Fruit fly (Drosophila melanogaster) whole organism, embryonic: ENCODE measurements around the gene slpr.

Experiments used
- Ada2b ChIP-seq: fragments of 200-800 bp; sonication (Bioruptor generic); IDR thresholded peaks from 2 replicates; pipeline ENCODE4 v1.3.6; 2022; ENCODE audit warnings: missing biosample characterization, missing genetic modification characterization
- Atf-2 ChIP-seq: fragments of 200-800 bp; sonication (Bioruptor generic); optimal IDR thresholded peaks from 2 replicates; lab custom pipeline; 2016; ENCODE audit warnings: missing biosample characterization, missing genetic modification characterization
- B-H1 ChIP-seq: fragments of 200-800 bp; sonication (Bioruptor generic); IDR thresholded peaks from 3 replicates; pipeline ENCODE4 v1.3.6; 2022; ENCODE audit warnings: missing biosample characterization, missing genetic modification characterization
- CG11247 ChIP-seq: fragments of 200-800 bp; sonication (Bioruptor generic); IDR thresholded peaks from 2 replicates; pipeline ENCODE4 v1.3.6; 2022; ENCODE audit warnings: missing biosample characterization, missing genetic modification characterization
- CG13296 ChIP-seq: fragments of 200-800 bp; sonication (Bioruptor generic); optimal IDR thresholded peaks from 3 replicates; lab custom pipeline; 2018; ENCODE audit warnings: missing biosample characterization, mild to moderate bottlenecking, missing genetic modification characterization
- CG13424 ChIP-seq: fragments of 200-800 bp; sonication (Bioruptor generic); optimal IDR thresholded peaks from 2 replicates; lab custom pipeline; 2019; ENCODE audit warnings: missing biosample characterization, mild to moderate bottlenecking, missing genetic modification characterization, moderate library complexity
- CG13775 ChIP-seq: fragments of 200-800 bp; sonication (Bioruptor generic); optimal IDR thresholded peaks from 3 replicates; lab custom pipeline; 2017; ENCODE audit warnings: missing biosample characterization, mild to moderate bottlenecking, missing genetic modification characterization
- CG14014 ChIP-seq: fragments of 200-800 bp; sonication (Bioruptor generic); IDR thresholded peaks from 2 replicates; pipeline ENCODE4 v1.3.6; 2022; ENCODE audit warnings: missing biosample characterization, missing genetic modification characterization
- CG16779 ChIP-seq: fragments of 200-800 bp; sonication (Bioruptor generic); IDR thresholded peaks from 2 replicates; pipeline ENCODE4 v1.3.6; 2022; ENCODE audit warnings: missing biosample characterization, missing genetic modification characterization
- CG32532 ChIP-seq: fragments of 200-800 bp; sonication (Bioruptor generic); IDR thresholded peaks from 2 replicates; pipeline ENCODE4 v1.3.6; 2022; ENCODE audit warnings: missing biosample characterization, missing genetic modification characterization
- CG34224 ChIP-seq: fragments of 200-800 bp; sonication (Bioruptor generic); IDR thresholded peaks from 3 replicates; pipeline ENCODE4 v1.3.6; 2022; ENCODE audit warnings: missing biosample characterization, missing genetic modification characterization; ENCODE audit not compliant: partially characterized antibody
- CG3995 ChIP-seq: fragments of 200-800 bp; sonication (Bioruptor generic); optimal IDR thresholded peaks from 3 replicates; lab custom pipeline; 2016; ENCODE audit warnings: missing biosample characterization, missing genetic modification characterization
- CG4404 ChIP-seq: fragments of 200-800 bp; sonication (Bioruptor generic); IDR thresholded peaks from 2 replicates; pipeline ENCODE4 v1.3.6; 2022; ENCODE audit warnings: missing biosample characterization, missing genetic modification characterization
- CG4854 ChIP-seq: fragments of 200-800 bp; sonication (Bioruptor generic); optimal IDR thresholded peaks from 2 replicates; lab custom pipeline; 2016; ENCODE audit warnings: missing biosample characterization, missing genetic modification characterization, inconsistent platforms
- CG8089 ChIP-seq: fragments of 200-800 bp; sonication (Bioruptor generic); optimal IDR thresholded peaks from 3 replicates; lab custom pipeline; 2016; ENCODE audit warnings: missing biosample characterization, missing genetic modification characterization
- CG8478 ChIP-seq: fragments of >200 bp; optimal IDR thresholded peaks from 2 replicates; lab custom pipeline; 2018
- Chrac-16 ChIP-seq: fragments of 200-800 bp; sonication (Bioruptor generic); optimal IDR thresholded peaks from 3 replicates; lab custom pipeline; 2016; ENCODE audit warnings: missing biosample characterization, missing genetic modification characterization
- CrebB ChIP-seq: fragments of 200-800 bp; sonication (Bioruptor generic); optimal IDR thresholded peaks from 3 replicates; lab custom pipeline; 2018; ENCODE audit warnings: missing biosample characterization, mild to moderate bottlenecking, missing genetic modification characterization
- Drgx ChIP-seq: fragments of 200-800 bp; sonication (Bioruptor generic); IDR thresholded peaks from 2 replicates; pipeline ENCODE4 v1.3.6; 2022; ENCODE audit warnings: missing biosample characterization, missing genetic modification characterization
- E2f1 ChIP-seq: fragments of 200-800 bp; sonication (Bioruptor generic); IDR thresholded peaks from 2 replicates; pipeline ENCODE4 v1.3.6; 2022; ENCODE audit warnings: missing biosample characterization, missing genetic modification characterization
- ERR ChIP-seq: fragments of 200-800 bp; sonication (Bioruptor generic); optimal IDR thresholded peaks from 2 replicates; lab custom pipeline; 2016; ENCODE audit warnings: missing biosample characterization, missing genetic modification characterization
- Elba2 ChIP-seq: fragments of 200-800 bp; sonication (Bioruptor generic); optimal IDR thresholded peaks from 3 replicates; lab custom pipeline; 2016; ENCODE audit warnings: missing biosample characterization, missing genetic modification characterization
- Fer3 ChIP-seq: fragments of 200-800 bp; sonication (Bioruptor generic); optimal IDR thresholded peaks from 2 replicates; lab custom pipeline; 2018; ENCODE audit warnings: missing biosample characterization, mild to moderate bottlenecking, missing genetic modification characterization, moderate library complexity
- MESR4 ChIP-seq: fragments of 200-800 bp; sonication (Bioruptor generic); optimal IDR thresholded peaks from 2 replicates; lab custom pipeline; 2018; ENCODE audit warnings: missing biosample characterization, mild to moderate bottlenecking, missing genetic modification characterization, moderate library complexity
- Myb ChIP-seq: fragments of 200-800 bp; sonication (Bioruptor generic); optimal IDR thresholded peaks from 2 replicates; lab custom pipeline; 2016; ENCODE audit warnings: missing biosample characterization, missing genetic modification characterization
- Scr ChIP-seq: fragments of 200-800 bp; sonication (Bioruptor generic); IDR thresholded peaks from 2 replicates; pipeline ENCODE4 v1.3.6; 2022; ENCODE audit warnings: missing biosample characterization, missing genetic modification characterization; ENCODE audit not compliant: partially characterized antibody
- Tbp ChIP-seq: fragments of >200 bp; optimal IDR thresholded peaks from 2 replicates; lab custom pipeline; 2018; ENCODE audit warnings: missing biosample characterization, missing genetic modification characterization
- bbx ChIP-seq: fragments of 200-800 bp; sonication (Bioruptor generic); IDR thresholded peaks from 2 replicates; pipeline ENCODE4 v1.3.6; 2022; ENCODE audit warnings: missing biosample characterization, missing genetic modification characterization; ENCODE audit not compliant: partially characterized antibody
- cas ChIP-seq: fragments of 200-800 bp; sonication (Bioruptor generic); IDR thresholded peaks from 2 replicates; pipeline ENCODE4 v1.3.6; 2022; ENCODE audit warnings: missing biosample characterization, missing genetic modification characterization
- caup ChIP-seq: fragments of 200-800 bp; sonication (Bioruptor generic); optimal IDR thresholded peaks from 3 replicates; lab custom pipeline; 2017; ENCODE audit warnings: missing biosample characterization, mild to moderate bottlenecking, missing genetic modification characterization, moderate library complexity; ENCODE audit not compliant: severe bottlenecking
- corto ChIP-seq: fragments of 200-800 bp; sonication (Bioruptor generic); optimal IDR thresholded peaks from 2 replicates; lab custom pipeline; 2016; ENCODE audit warnings: missing biosample characterization, mild to moderate bottlenecking, missing genetic modification characterization, moderate library complexity
- danr ChIP-seq: fragments of 200-800 bp; sonication (Bioruptor generic); IDR thresholded peaks from 2 replicates; pipeline ENCODE4 v1.3.6; 2022; ENCODE audit warnings: missing biosample characterization, missing genetic modification characterization
- eyg ChIP-seq: fragments of 200-800 bp; sonication (Bioruptor generic); optimal IDR thresholded peaks from 3 replicates; lab custom pipeline; 2016; ENCODE audit warnings: missing biosample characterization, missing genetic modification characterization
- grau ChIP-seq: fragments of 200-800 bp; optimal IDR thresholded peaks from 3 replicates; lab custom pipeline; 2019; ENCODE audit warnings: missing biosample characterization, mild to moderate bottlenecking, missing genetic modification characterization, moderate library complexity
- grn ChIP-seq: fragments of 200-800 bp; sonication (Bioruptor generic); optimal IDR thresholded peaks from 3 replicates; lab custom pipeline; 2017; ENCODE audit warnings: missing biosample characterization, missing genetic modification characterization
- org-1 ChIP-seq: fragments of 200-800 bp; sonication (Bioruptor generic); optimal IDR thresholded peaks from 2 replicates; lab custom pipeline; 2017; ENCODE audit warnings: missing biosample characterization, missing genetic modification characterization
- p53 ChIP-seq: fragments of 200-800 bp; sonication (Bioruptor generic); optimal IDR thresholded peaks from 2 replicates; lab custom pipeline; 2016; ENCODE audit warnings: missing biosample characterization, missing genetic modification characterization
- pnt ChIP-seq: fragments of 200-800 bp; sonication (Bioruptor generic); optimal IDR thresholded peaks from 3 replicates; lab custom pipeline; 2016; ENCODE audit warnings: missing biosample characterization, missing genetic modification characterization
- prd ChIP-seq, 3 experiments: fragments of >200 bp in 2 of 3; fragments of 200-800 bp in 1 of 3; sonication (Bioruptor generic) in 1 of 3; optimal IDR thresholded peaks in 2 of 3; IDR thresholded peaks in 1 of 3; 2 replicates in 2 of 3; 3 replicates in 1 of 3; pipeline versions ENCODE4 v1.3.6 to Lab custom; 2017 to 2022; ENCODE audit warnings: missing biosample characterization in 1 of 3, missing genetic modification characterization in 1 of 3
- pros ChIP-seq: fragments of 200-800 bp; sonication (Bioruptor generic); optimal IDR thresholded peaks from 3 replicates; lab custom pipeline; 2019; ENCODE audit warnings: missing biosample characterization, mild to moderate bottlenecking, missing genetic modification characterization, moderate library complexity
- rib ChIP-seq: fragments of 200-800 bp; sonication (Bioruptor generic); IDR thresholded peaks from 2 replicates; pipeline ENCODE4 v1.3.6; 2022; ENCODE audit warnings: missing biosample characterization, missing genetic modification characterization
- row ChIP-seq: fragments of 200-800 bp; sonication (Bioruptor generic); IDR thresholded peaks from 3 replicates; pipeline ENCODE4 v1.3.6; 2022; ENCODE audit warnings: missing biosample characterization, missing genetic modification characterization
- sc ChIP-seq, 3 experiments: fragments of >200 bp in 2 of 3; fragments of 200-800 bp in 1 of 3; sonication (Bioruptor generic) in 1 of 3; optimal IDR thresholded peaks; 2 replicates in 2 of 3; 3 replicates in 1 of 3; lab custom pipeline; 2017; ENCODE audit warnings: mild to moderate bottlenecking in 1 of 3, missing biosample characterization in 1 of 3, missing genetic modification characterization in 1 of 3, missing genetic modification reagents in 1 of 3
- stwl ChIP-seq: fragments of 200-800 bp; sonication (Bioruptor generic); optimal IDR thresholded peaks from 3 replicates; lab custom pipeline; 2018; ENCODE audit warnings: missing biosample characterization, mild to moderate bottlenecking, missing genetic modification characterization, moderate library complexity
- tap ChIP-seq: fragments of 200-800 bp; optimal IDR thresholded peaks from 3 replicates; lab custom pipeline; 2019; ENCODE audit warnings: missing biosample characterization, mild to moderate bottlenecking, missing genetic modification characterization, moderate library complexity
- tin ChIP-seq: fragments of 200-800 bp; sonication (Bioruptor generic); optimal IDR thresholded peaks from 3 replicates; lab custom pipeline; 2016; ENCODE audit warnings: missing biosample characterization, missing genetic modification characterization
- zen2 ChIP-seq: fragments of 200-800 bp; sonication (Bioruptor generic); IDR thresholded peaks from 3 replicates; pipeline ENCODE4 v1.3.6; 2022; ENCODE audit warnings: missing biosample characterization, missing genetic modification characterization; ENCODE audit not compliant: partially characterized antibody
- zfh1 ChIP-seq: fragments of 200-800 bp; sonication (Bioruptor generic); IDR thresholded peaks from 3 replicates; pipeline ENCODE4 v1.3.6; 2022; ENCODE audit warnings: missing biosample characterization, missing genetic modification characterization

slpr gene

dm6 chrX:8145501-8146157, 31.4 kb downstream of the slpr start, which contains the start of the genes alpha-PheRS and CG2129 (continued):
- TF ChIP-seq pnt (GFP tag; lab: Kevin White, UChicago): no peak
- TF ChIP-seq cas (GFP tag; lab: Robert Waterston, UW): no peak
- no peak for TF ChIP-seq zfh1 (GFP tag; lab: Robert Waterston, UW)
- peak; percentile 50 for TF ChIP-seq CG13296 (GFP tag; lab: Kevin White, UChicago)
- no peak for TF ChIP-seq Chrac-16 (GFP tag; lab: Kevin White, UChicago)
- TF ChIP-seq CG13424 (tag; lab: Kevin White, UChicago): peak; percentile 60
- TF ChIP-seq tap (tag; lab: Kevin White, UChicago): no peak
- 0 out of 2 replicates have a peak, but pooled peaks have one; percentile 18 for TF ChIP-seq CG14014 (GFP tag; lab: Robert Waterston, UW)
- no peak for TF ChIP-seq p53 (GFP tag; lab: Kevin White, UChicago)
- peak; percentile 29 for TF ChIP-seq tin (GFP tag; lab: Kevin White, UChicago)
- TF ChIP-seq rib (GFP tag; lab: Robert Waterston, UW): no peak
- no peak for TF ChIP-seq MESR4
- TF ChIP-seq Tbp: no peak
- no peak for TF ChIP-seq sc (optimal IDR thresholded peaks at IDR 0.05; lab: Kevin White, UChicago)
- TF ChIP-seq sc (GFP tag; optimal IDR thresholded peaks at IDR 0.05; lab: Kevin White, UChicago): no peak
- peak; percentile 25 for TF ChIP-seq stwl (tag; lab: Kevin White, UChicago)
- TF ChIP-seq Atf-2 (GFP tag; lab: Kevin White, UChicago): no peak
- TF ChIP-seq, all 482 proteins: peak for 98

dm6 chrX:8143537-8143936, 33.4 kb downstream of the slpr start, which contains the start of gene CG17982:
Gene CG17982, minus strand, starts transcription at chrX:8143835.
- TF ChIP-seq B-H1 (GFP tag; lab: Robert Waterston, UW) (peak; percentile 67; the same call in 2 of the 3 replicates), E2f1 (peak; percentile 79), CG34224 (peak; percentile 52; the same call in 1 of the 3 replicates), prd (optimal IDR thresholded peaks at IDR 0.05; lab: Kevin White, UChicago) (no peak), prd (GFP tag; IDR thresholded peaks at IDR 0.05; lab: Robert Waterston, UW) (peak; percentile 81), CG13775 (GFP tag; lab: Kevin White, UChicago) (peak; percentile 78), CG3995 (GFP tag; lab: Kevin White, UChicago) (peak; percentile 50), CG8478 (lab: Kevin White, UChicago) (no peak), CG8089 (GFP tag; lab: Kevin White, UChicago) (peak; percentile 72), CG4404 (peak; percentile 56; the same call in 1 of the 2 replicates), bbx (peak; percentile 10; the same call in 1 of the 2 replicates), zen2 (no peak), Elba2 (peak; percentile 4), row (peak; percentile 90), corto (peak; percentile 87), Ada2b (peak; percentile 74), caup (peak; percentile 82), Drgx (GFP tag; lab: Robert Waterston, UW) (peak; percentile 89), Myb (GFP tag; lab: Kevin White, UChicago) (peak; percentile 66), Scr (GFP tag; lab: Robert Waterston, UW) (peak; percentile 40; the same call in 1 of the 2 replicates), Fer3 (tag; lab: Kevin White, UChicago) (peak; percentile 88), CrebB (tag; lab: Kevin White, UChicago) (peak; percentile 75), grau (tag; lab: Kevin White, UChicago) (peak; percentile 85), CG16779 (GFP tag; lab: Robert Waterston, UW) (peak; percentile 65; the same call in 1 of the 2 replicates), CG4854 (peak; percentile 64), pros (peak; percentile 3), danr (GFP tag; lab: Robert Waterston, UW) (no peak), org-1 (GFP tag; lab: Kevin White, UChicago) (peak; percentile 68), grn (GFP tag; lab: Kevin White, UChicago) (no peak), CG32532 (GFP tag; lab: Robert Waterston, UW) (peak; percentile 88), CG11247 (peak; percentile 66), ERR (GFP tag; lab: Kevin White, UChicago) (peak; percentile 70), eyg (GFP tag; lab: Kevin White, UChicago) (peak; percentile 81)
